Fruit fly (Drosophila melanogaster): ENCODE data around the gene CG34302.

Gene CG34302

dm6 chr3R:9872133-9872814, 48.7 kb upstream of the CG34302 start (continued):
- TF ChIP-seq Side (GFP tag; optimal IDR thresholded peaks at IDR 0.05): no peak
- no peak for TF ChIP-seq bowl (GFP tag; IDR thresholded peaks at IDR 0.05)
- no peak for TF ChIP-seq CG14710 (tag; optimal IDR thresholded peaks at IDR 0.05)
- TF ChIP-seq CG12769 (tag; optimal IDR thresholded peaks at IDR 0.05): peak; percentile 97
- peak; percentile 43 for TF ChIP-seq CG15269 (tag; optimal IDR thresholded peaks at IDR 0.05)
- TF ChIP-seq HLH3B (GFP tag; IDR thresholded peaks at IDR 0.05): no peak; the same call in 1 of the 2 replicates
- no peak; the same call in 1 of the 2 replicates for TF ChIP-seq CG31441 (GFP tag; IDR thresholded peaks at IDR 0.05)
- TF ChIP-seq fd64A (GFP tag; optimal IDR thresholded peaks at IDR 0.05): peak; percentile 35
- no peak for TF ChIP-seq dmrt11E (tag; optimal IDR thresholded peaks at IDR 0.05)
- peak; percentile 59 to 67 for TF ChIP-seq Trl (optimal IDR thresholded peaks at IDR 0.05)
- TF ChIP-seq Trl (GFP tag; optimal IDR thresholded peaks at IDR 0.05): no peak
- no peak for TF ChIP-seq CG6854 (GFP tag; optimal IDR thresholded peaks at IDR 0.05)
- no peak for TF ChIP-seq Jarid2 (GFP tag; optimal IDR thresholded peaks at IDR 0.05)
- no peak for TF ChIP-seq nerfin-2 (GFP tag; IDR thresholded peaks at IDR 0.05; ENCODE audit: partially characterized antibody)
- no peak for TF ChIP-seq Bdp1 (GFP tag; optimal IDR thresholded peaks at IDR 0.05)
- TF ChIP-seq CG4404 (GFP tag; IDR thresholded peaks at IDR 0.05): no peak
- no peak for TF ChIP-seq CG8478 (optimal IDR thresholded peaks at IDR 0.05)
- no peak for TF ChIP-seq wor (GFP tag; IDR thresholded peaks at IDR 0.05)
- peak; percentile 6 for TF ChIP-seq Antp (GFP tag; optimal IDR thresholded peaks at IDR 0.05)
- TF ChIP-seq grau (tag; optimal IDR thresholded peaks at IDR 0.05): peak; percentile 29
- TF ChIP-seq so (GFP tag; IDR thresholded peaks at IDR 0.05): 0 out of 3 replicates have a peak, but pooled peaks have one; percentile 35
- no peak for TF ChIP-seq sim (GFP tag; IDR thresholded peaks at IDR 0.05)
- no peak for TF ChIP-seq CG43689 (GFP tag; IDR thresholded peaks at IDR 0.05)
- peak; percentile 44 for TF ChIP-seq CG11504 (tag; optimal IDR thresholded peaks at IDR 0.05)
- TF ChIP-seq odd (GFP tag; optimal IDR thresholded peaks at IDR 0.05): no peak
- no peak for TF ChIP-seq CG3847 (GFP tag; IDR thresholded peaks at IDR 0.05)
- TF ChIP-seq Gug (GFP tag; IDR thresholded peaks at IDR 0.05): 0 out of 4 replicates have a peak, but pooled peaks have one; percentile 9
- TF ChIP-seq lbe (GFP tag; optimal IDR thresholded peaks at IDR 0.05): no peak
- no peak for TF ChIP-seq Ada2b (GFP tag; IDR thresholded peaks at IDR 0.05)
- TF ChIP-seq GATAe (GFP tag; conservative IDR thresholded peaks at IDR 0.05): no peak
- no peak for TF ChIP-seq CG15514 (GFP tag; optimal IDR thresholded peaks at IDR 0.05)
- peak; percentile 29; the same call in 1 of the 2 replicates for TF ChIP-seq CG14014 (GFP tag; IDR thresholded peaks at IDR 0.05)
- no peak for TF ChIP-seq jing (GFP tag; optimal IDR thresholded peaks at IDR 0.05)
- no peak for TF ChIP-seq chn (GFP tag; optimal IDR thresholded peaks at IDR 0.05)
- TF ChIP-seq CG18262 (tag; optimal IDR thresholded peaks at IDR 0.05): peak; percentile 36
- TF ChIP-seq mirr (GFP tag; optimal IDR thresholded peaks at IDR 0.05): no peak
- TF ChIP-seq Atf6 (GFP tag; IDR thresholded peaks at IDR 0.05): peak; percentile 32; the same call in 1 of the 2 replicates
- no peak for TF ChIP-seq hbn (GFP tag; IDR thresholded peaks at IDR 0.05; ENCODE audit: partially characterized antibody)
- no peak for TF ChIP-seq NC2α (GFP tag; optimal IDR thresholded peaks at IDR 0.05)
- peak; percentile 21 for TF ChIP-seq CG15601 (tag; optimal IDR thresholded peaks at IDR 0.05)
- TF ChIP-seq CG7357 (GFP tag; IDR thresholded peaks at IDR 0.05): no peak
- no peak for TF ChIP-seq CG5953 (GFP tag; IDR thresholded peaks at IDR 0.05)
- peak; percentile 50 for TF ChIP-seq pros (GFP tag; optimal IDR thresholded peaks at IDR 0.05)
- no peak for TF ChIP-seq Adf1 (GFP tag; IDR thresholded peaks at IDR 0.05)
- TF ChIP-seq Dref (GFP tag; IDR thresholded peaks at IDR 0.05): no peak
- peak; percentile 18 for TF ChIP-seq CG2678 (tag; optimal IDR thresholded peaks at IDR 0.05)
- no peak for TF ChIP-seq onecut (GFP tag; IDR thresholded peaks at IDR 0.05)
- no peak for TF ChIP-seq dan (GFP tag; IDR thresholded peaks at IDR 0.05)
- no peak for TF ChIP-seq CG17829 (tag; optimal IDR thresholded peaks at IDR 0.05)
- TF ChIP-seq usp (GFP tag; optimal IDR thresholded peaks at IDR 0.05): no peak
- TF ChIP-seq yki (optimal IDR thresholded peaks at IDR 0.05): no peak
- TF ChIP-seq YL-1 (GFP tag; optimal IDR thresholded peaks at IDR 0.05): no peak

Measured in whole organism, embryonic.